Worm (Caenorhabditis elegans): ENCODE results near the gene F59B2.14.

DNA sequence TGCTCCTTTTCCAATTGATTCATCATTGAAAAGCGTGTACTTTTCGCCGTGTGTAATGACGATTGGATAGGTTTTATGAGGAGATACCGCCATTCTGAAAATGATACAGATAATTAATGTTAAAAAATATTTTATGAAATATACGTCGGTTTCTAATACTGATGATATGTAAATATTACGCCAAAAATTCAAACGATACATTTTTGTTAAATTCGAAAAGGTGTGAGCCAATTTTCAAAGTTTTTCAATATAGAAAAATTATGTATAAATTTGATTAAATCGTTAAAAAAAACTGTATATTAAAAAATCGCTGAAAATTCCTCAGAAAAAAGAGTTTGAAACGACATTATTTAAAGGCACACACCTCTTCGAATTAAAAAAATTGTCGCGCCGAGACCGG lies 28.2 kb upstream of the F59B2.14 start, which contains the start of gene ikke-1:
- no peak for TF ChIP-seq him-1 (tag; optimal IDR thresholded peaks at IDR 0.05)
- no peak for TF ChIP-seq W03F9.2 (tag; optimal IDR thresholded peaks at IDR 0.05)
- TF ChIP-seq dao-5 (tag; optimal IDR thresholded peaks at IDR 0.05): no peak
